Worm (Caenorhabditis elegans): Measurements from ENCODE around the gene F35C11.6.

Gene F35C11.6

ce11 chrII:8209476-8209875 is 49.5 kb downstream of the F35C11.6 start, which contains the start of gene M110.8:
M110.8 (minus strand) TSS chrII:8209576.
- TF ChIP-seq R02D3.7 (tag; optimal IDR thresholded peaks at IDR 0.05) = no peak
- TF ChIP-seq ztf-1 (GFP tag; conservative IDR thresholded peaks at IDR 0.05) = no peak
- no peak for TF ChIP-seq mbf-1 (tag; optimal IDR thresholded peaks at IDR 0.05)
- no peak for TF ChIP-seq ztf-11 (tag; optimal IDR thresholded peaks at IDR 0.05)
- TF ChIP-seq skn-1 (tag; optimal IDR thresholded peaks at IDR 0.05) = no peak
- no peak for TF ChIP-seq nhr-10 (tag; optimal IDR thresholded peaks at IDR 0.05)
- TF ChIP-seq C34F6.9 (tag; optimal IDR thresholded peaks at IDR 0.05) = no peak
- no peak for TF ChIP-seq gmeb-1 (tag; optimal IDR thresholded peaks at IDR 0.05)
- no peak for TF ChIP-seq F13H6.1 (tag; optimal IDR thresholded peaks at IDR 0.05)
- no peak for TF ChIP-seq peb-1 (tag; optimal IDR thresholded peaks at IDR 0.05)
- no peak for TF ChIP-seq aly-2 (tag; optimal IDR thresholded peaks at IDR 0.05)
- TF ChIP-seq lin-39 (tag; optimal IDR thresholded peaks at IDR 0.05) = no peak
